Fruit fly (Drosophila melanogaster): Measurements from ENCODE around the gene Gabat.

Gene Gabat

dm6 chr3L:20002482-20003234 is 2.2 kb upstream of the Gabat start, which contains the start of gene CG7668 (continued):
- TF ChIP-seq CG6765 (GFP tag; optimal IDR thresholded peaks at IDR 0.05) = peak; percentile 76
- peak; percentile 85 for TF ChIP-seq CG17568 (GFP tag; optimal IDR thresholded peaks at IDR 0.05)
- TF ChIP-seq GATAe (GFP tag; conservative IDR thresholded peaks at IDR 0.05) = no peak
- peak; percentile 63 for TF ChIP-seq CG10462 (GFP tag; optimal IDR thresholded peaks at IDR 0.05)
- TF ChIP-seq tgo (GFP tag; IDR thresholded peaks at IDR 0.05) = peak; percentile 87
- peak; percentile 83 for TF ChIP-seq CG12071 (GFP tag; optimal IDR thresholded peaks at IDR 0.05)
- TF ChIP-seq stwl (tag; optimal IDR thresholded peaks at IDR 0.05) = peak; percentile 78
- TF ChIP-seq CG18262 (tag; optimal IDR thresholded peaks at IDR 0.05) = peak; percentile 93
- TF ChIP-seq tap (tag; optimal IDR thresholded peaks at IDR 0.05) = peak; percentile 91
- TF ChIP-seq bowl (GFP tag; IDR thresholded peaks at IDR 0.05) = peak; percentile 86
- peak; percentile 93 for TF ChIP-seq phol (tag; optimal IDR thresholded peaks at IDR 0.05)
- TF ChIP-seq CG15696 (tag; optimal IDR thresholded peaks at IDR 0.05) = peak; percentile 85
- peak; percentile 62; the same call in 2 of the 3 replicates for TF ChIP-seq CG6175 (GFP tag; IDR thresholded peaks at IDR 0.05)
- peak; percentile 75 for TF ChIP-seq ewg (GFP tag; optimal IDR thresholded peaks at IDR 0.05)
- peak; percentile 71 to 91 for TF ChIP-seq chif (GFP tag; optimal IDR thresholded peaks at IDR 0.05)
- peak; percentile 82; the same call in 1 of the 3 replicates for TF ChIP-seq otp (GFP tag; IDR thresholded peaks at IDR 0.05)
- no peak for TF ChIP-seq mld (GFP tag; IDR thresholded peaks at IDR 0.05; ENCODE audit: partially characterized antibody)
- TF ChIP-seq gcm2 (GFP tag; optimal IDR thresholded peaks at IDR 0.05) = peak; percentile 77
- peak; percentile 90 for TF ChIP-seq CG14014 (GFP tag; IDR thresholded peaks at IDR 0.05)
- peak; percentile 89 for TF ChIP-seq CG12769 (tag; optimal IDR thresholded peaks at IDR 0.05)
- peak; percentile 87 for TF ChIP-seq CG10543 (GFP tag; optimal IDR thresholded peaks at IDR 0.05)
- TF ChIP-seq CG5245 (GFP tag; optimal IDR thresholded peaks at IDR 0.05) = peak; percentile 69
- TF ChIP-seq knrl (GFP tag; IDR thresholded peaks at IDR 0.05; ENCODE audit: partially characterized antibody) = no peak; the same call in 2 of the 3 replicates
- TF ChIP-seq ara (GFP tag; IDR thresholded peaks at IDR 0.05) = no peak; the same call in 1 of the 2 replicates
- peak; percentile 98 for TF ChIP-seq vvl (GFP tag; IDR thresholded peaks at IDR 0.05)
- TF ChIP-seq Lpt (GFP tag; optimal IDR thresholded peaks at IDR 0.05) = no peak
- TF ChIP-seq CG7357 (GFP tag; IDR thresholded peaks at IDR 0.05) = peak; percentile 72
- no peak for TF ChIP-seq crol (GFP tag; IDR thresholded peaks at IDR 0.05)
- peak; percentile 78 for TF ChIP-seq dm (GFP tag; optimal IDR thresholded peaks at IDR 0.05)
- TF ChIP-seq CG8359 (GFP tag; optimal IDR thresholded peaks at IDR 0.05; ENCODE audit: borderline replicate concordance) = peak; percentile 67
- TF ChIP-seq CG13424 (tag; optimal IDR thresholded peaks at IDR 0.05) = peak; percentile 93
- peak; percentile 76 for TF ChIP-seq abd-A (tag; optimal IDR thresholded peaks at IDR 0.05)
- peak; percentile 85 for TF ChIP-seq jumu (GFP tag; optimal IDR thresholded peaks at IDR 0.05)
- TF ChIP-seq org-1 (GFP tag; optimal IDR thresholded peaks at IDR 0.05) = peak; percentile 85
- TF ChIP-seq CG2120 (GFP tag; optimal IDR thresholded peaks at IDR 0.05) = peak; percentile 93
- peak; percentile 73; the same call in 2 of the 3 replicates for TF ChIP-seq CG11093 (GFP tag; IDR thresholded peaks at IDR 0.05)
- no peak; the same call in 1 of the 2 replicates for TF ChIP-seq dati (GFP tag; IDR thresholded peaks at IDR 0.05)
- TF ChIP-seq CTCF (GFP tag; optimal IDR thresholded peaks at IDR 0.05) = peak; percentile 47
- TF ChIP-seq E2f2 (GFP tag; IDR thresholded peaks at IDR 0.05) = peak; percentile 68
- TF ChIP-seq CG12942 (GFP tag; optimal IDR thresholded peaks at IDR 0.05) = peak; percentile 86
- no peak; the same call in none of the 2 replicates for TF ChIP-seq CG9932 (GFP tag; IDR thresholded peaks at IDR 0.05)
- TF ChIP-seq Six4 (GFP tag; optimal IDR thresholded peaks at IDR 0.05) = peak; percentile 85
- TF ChIP-seq psq (GFP tag; optimal IDR thresholded peaks at IDR 0.05) = peak; percentile 55
- TF ChIP-seq fd96Cb (tag; optimal IDR thresholded peaks at IDR 0.05) = peak; percentile 87
- TF ChIP-seq Nf-YA (GFP tag; IDR thresholded peaks at IDR 0.05) = peak; percentile 75
- TF ChIP-seq BEAF-32 (GFP tag; optimal IDR thresholded peaks at IDR 0.05) = peak; percentile 54
- no peak; the same call in 2 of the 3 replicates for TF ChIP-seq CG34422 (GFP tag; IDR thresholded peaks at IDR 0.05)
- TF ChIP-seq Jarid2 (GFP tag; optimal IDR thresholded peaks at IDR 0.05) = peak; percentile 25
- peak; percentile 88 for TF ChIP-seq zf30C (GFP tag; optimal IDR thresholded peaks at IDR 0.05)
- TF ChIP-seq bigmax (GFP tag; optimal IDR thresholded peaks at IDR 0.05) = no peak
